Worm (Caenorhabditis elegans) whole organism, L3 larva: ENCODE measurements around the gene bath-19.

ENCODE experiments used
- ceh-82 ChIP-seq: fragments of 150-350 bp; optimal IDR thresholded peaks from 2 replicates; lab custom pipeline; 2014; ENCODE audit warnings: missing biosample characterization, missing genetic modification characterization
- ceh-9 ChIP-seq: sonication (generic microtip); optimal IDR thresholded peaks from 2 replicates; lab custom pipeline; 2018; ENCODE audit warnings: missing biosample characterization, missing genetic modification characterization
- lin-15B ChIP-seq: fragments of 150-350 bp; optimal IDR thresholded peaks from 2 replicates; lab custom pipeline; 2014; ENCODE audit warnings: missing biosample characterization, missing genetic modification characterization
- lsy-12 ChIP-seq: sonication (generic microtip); optimal IDR thresholded peaks from 2 replicates; lab custom pipeline; 2016; ENCODE audit warnings: mild to moderate bottlenecking, missing genetic modification characterization, missing compliant biosample characterization
- nhr-11 ChIP-seq: fragments of 150-350 bp; optimal IDR thresholded peaks from 2 replicates; lab custom pipeline; 2014; ENCODE audit warnings: missing biosample characterization, missing genetic modification characterization
- nhr-23 ChIP-seq: fragments of 150-350 bp; optimal IDR thresholded peaks from 2 replicates; lab custom pipeline; 2014; ENCODE audit warnings: missing biosample characterization, missing genetic modification reagents, missing genetic modification characterization
- sea-2 ChIP-seq: fragments of 150-350 bp; sonication (generic microtip); optimal IDR thresholded peaks from 4 replicates; lab custom pipeline; 2014; ENCODE audit warnings: missing biosample characterization, missing genetic modification reagents, missing genetic modification characterization
- unc-39 ChIP-seq: sonication (generic microtip); optimal IDR thresholded peaks from 4 replicates; lab custom pipeline; 2017; ENCODE audit warnings: missing biosample characterization, missing genetic modification characterization
- ztf-11 ChIP-seq: fragments of 150-350 bp; optimal IDR thresholded peaks from 2 replicates; lab custom pipeline; 2014; ENCODE audit warnings: missing biosample characterization, missing genetic modification characterization

DNA sequence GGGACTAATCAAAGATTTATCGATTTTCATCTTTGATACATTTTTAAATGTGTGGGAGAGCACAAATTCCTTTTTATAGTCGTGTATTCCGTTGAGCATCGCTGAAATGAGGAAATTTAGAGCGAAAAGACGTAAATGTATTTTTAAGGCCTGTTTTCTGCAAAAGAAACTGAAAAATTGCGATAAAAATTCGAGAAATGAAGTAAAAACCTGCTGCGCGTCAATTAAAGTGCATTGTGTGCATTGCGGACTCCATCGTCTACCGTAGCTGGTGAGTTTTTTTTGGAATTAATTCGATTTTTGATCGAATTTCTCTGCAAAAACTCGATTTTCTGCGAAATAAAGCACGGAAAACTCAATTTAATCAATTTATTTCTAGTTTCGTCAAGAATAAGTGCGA lies at the start of gene bath-19:
- TF ChIP-seq lsy-12 (tag; lab: Kevin White, UChicago) (no peak), ceh-9 (tag; lab: Kevin White, UChicago) (no peak), ztf-11 (tag; lab: Kevin White, UChicago) (no peak), sea-2 (GFP tag; lab: Kevin White, UChicago) (no peak), unc-39 (tag; lab: Kevin White, UChicago) (no peak), lin-15B (no peak), ceh-82 (tag; lab: Kevin White, UChicago) (no peak), nhr-11 (tag; lab: Kevin White, UChicago) (no peak), nhr-23 (no peak)
